Worm (Caenorhabditis elegans) whole organism, L4 larva: ENCODE results near the gene mltn-13.

Experiments
- F44E2.7 ChIP-seq: fragments of 200-800 bp; sonication (Bioruptor generic); IDR thresholded peaks from 2 replicates; pipeline ENCODE4 v2.1.2; 2022; ENCODE audit warnings: missing genetic modification characterization, missing compliant biosample characterization
- arid-1 ChIP-seq: fragments of 200-800 bp; sonication (Bioruptor generic); conservative IDR thresholded peaks from 2 replicates; pipeline ENCODE4 v1.3.6; 2022; ENCODE audit warnings: missing genetic modification reagents, missing genetic modification characterization, missing compliant biosample characterization
- ceh-28 ChIP-seq: fragments of 150-350 bp; optimal IDR thresholded peaks from 2 replicates; lab custom pipeline; 2014; ENCODE audit warnings: missing biosample characterization, missing genetic modification reagents, missing genetic modification characterization
- ces-1 ChIP-seq: fragments of 150-350 bp; sonication (generic microtip); optimal IDR thresholded peaks from 4 replicates; lab custom pipeline; 2014; ENCODE audit warnings: missing biosample characterization, missing genetic modification reagents, missing genetic modification characterization
- lsy-2 ChIP-seq, 2 experiments: fragments of 150-350 bp in 1 of 2; sonication (generic microtip) in 1 of 2; optimal IDR thresholded peaks; 2 replicates each; lab custom pipeline; 2014 to 2017; ENCODE audit warnings: missing biosample characterization in 2 of 2, missing genetic modification characterization in 2 of 2
- mdl-1 ChIP-seq, 2 experiments: fragments of 150-350 bp in 1 of 2; sonication (generic microtip) in 1 of 2; optimal IDR thresholded peaks; 2 replicates each; lab custom pipeline; 2014 to 2017; ENCODE audit warnings: missing biosample characterization in 2 of 2, missing genetic modification characterization in 2 of 2
- pqm-1 ChIP-seq: sonication (generic microtip); optimal IDR thresholded peaks from 2 replicates; lab custom pipeline; 2017; ENCODE audit warnings: missing biosample characterization, missing genetic modification characterization
- unc-130 ChIP-seq: sonication (generic microtip); optimal IDR thresholded peaks from 2 replicates; lab custom pipeline; 2016; ENCODE audit warnings: missing genetic modification reagents, missing genetic modification characterization, missing compliant biosample characterization
- unc-62 ChIP-seq, 3 experiments: fragments of 150-350 bp in 1 of 3; sonication (generic microtip); optimal IDR thresholded peaks in 2 of 3; peaks in 1 of 3; 1 replicate in 1 of 3; 2 replicates in 2 of 3; lab custom pipeline; 2014 to 2017; ENCODE audit warnings: missing biosample characterization in 3 of 3, missing genetic modification characterization in 3 of 3, missing genetic modification reagents in 3 of 3, missing genotype in 1 of 3
- zag-1 ChIP-seq: fragments of 150-350 bp; optimal IDR thresholded peaks from 2 replicates; lab custom pipeline; 2014; ENCODE audit warnings: missing biosample characterization, missing genetic modification characterization
- zfp-3 ChIP-seq: fragments of 200-800 bp; sonication (Bioruptor generic); conservative IDR thresholded peaks from 2 replicates; pipeline ENCODE4 v1.3.6; 2022; ENCODE audit warnings: missing genetic modification reagents, missing genetic modification characterization, missing compliant biosample characterization

DNA sequence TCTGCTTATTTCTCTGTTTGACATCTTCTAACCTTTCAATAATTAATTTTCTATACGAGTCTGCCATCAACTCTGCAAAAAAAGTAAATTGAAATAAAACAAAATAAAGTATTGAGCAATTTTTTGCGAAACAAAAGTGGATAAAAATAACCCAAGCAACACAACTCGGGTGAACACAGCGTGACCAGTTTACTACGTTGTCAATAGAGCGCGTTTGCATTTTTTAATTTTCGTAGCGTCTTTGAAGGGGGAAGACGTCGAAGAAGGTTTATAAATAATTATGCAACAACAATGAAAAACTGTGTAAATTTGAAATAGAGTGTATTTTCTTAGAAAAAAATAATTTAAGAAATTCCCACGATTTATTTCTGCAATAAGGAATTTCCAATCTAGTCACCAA is 14.2 kb upstream of the mltn-13 start, which contains the start of gene atg-16.1:
- TF ChIP-seq ces-1 (GFP tag; lab: Kevin White, UChicago) (no peak), arid-1 (GFP tag; lab: Robert Waterston, UW) (no peak), lsy-2 (tag; optimal IDR thresholded peaks at IDR 0.05; lab: Kevin White, UChicago) (peak in 1 of 2 experiments; percentile 80), zfp-3 (GFP tag; lab: Robert Waterston, UW) (no peak), zag-1 (tag; lab: Kevin White, UChicago) (no peak), mdl-1 (tag; optimal IDR thresholded peaks at IDR 0.05; lab: Kevin White, UChicago) (peak in 1 of 2 experiments; percentile 59), pqm-1 (tag; lab: Kevin White, UChicago) (peak; percentile 7), F44E2.7 (no peak), ceh-28 (tag; lab: Kevin White, UChicago) (no peak), unc-130 (GFP tag; lab: Kevin White, UChicago) (no peak), unc-62 (GFP tag; optimal IDR thresholded peaks at IDR 0.05 in 1 of 2; lab: Kevin White, UChicago) (no peak), unc-62 (tag; optimal IDR thresholded peaks at IDR 0.05; lab: Kevin White, UChicago) (no peak)
